Worm (Caenorhabditis elegans) whole organism, L4/young adult: Measurements from ENCODE around the gene mpst-4.

ENCODE experiments used
- W03F9.2 ChIP-seq: fragments of 150-350 bp; optimal IDR thresholded peaks from 2 replicates; lab custom pipeline; 2014; ENCODE audit warnings: missing biosample characterization, missing genetic modification characterization
- him-1 ChIP-seq: sonication (generic microtip); optimal IDR thresholded peaks from 2 replicates; lab custom pipeline; 2016; ENCODE audit warnings: missing genotype, missing genetic modification reagents, missing genetic modification characterization, missing compliant biosample characterization

ce11 chrII:4856113-4856512 lies 7.1 kb downstream of the mpst-4 start:
- TF ChIP-seq him-1 = no peak
- TF ChIP-seq W03F9.2 (tag; lab: Kevin White, UChicago) = peak; percentile 5
